Worm (Caenorhabditis elegans): Measurements from ENCODE around the gene mltn-10.

DNA sequence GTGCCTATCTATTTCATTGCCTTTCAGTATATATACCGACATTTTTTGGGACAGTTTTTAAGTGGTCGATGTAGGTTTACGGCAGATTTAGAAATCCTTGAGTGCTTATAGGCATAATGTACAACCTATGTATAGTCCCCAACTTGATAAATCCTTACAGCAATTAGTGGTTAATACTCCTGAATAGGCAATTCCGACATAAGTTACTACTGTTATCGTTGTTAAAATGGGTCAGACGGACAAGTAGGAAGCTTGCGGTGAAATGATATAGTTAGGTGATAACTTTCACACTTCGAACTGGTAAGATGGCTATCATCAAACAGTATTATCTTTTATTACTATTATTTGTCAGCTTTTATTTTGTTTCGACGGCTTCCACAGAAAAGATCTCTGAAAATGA lies at the start of gene mltn-10:
- TF ChIP-seq him-1 (tag; optimal IDR thresholded peaks at IDR 0.05), result no peak
- TF ChIP-seq W03F9.2 (tag; optimal IDR thresholded peaks at IDR 0.05), result no peak
- no peak for TF ChIP-seq dao-5 (tag; optimal IDR thresholded peaks at IDR 0.05)

Data from whole organism, L4/young adult.